Fruit fly (Drosophila melanogaster) whole organism, embryonic: ENCODE measurements around the gene fok.

ENCODE experiments used
- Asciz ChIP-seq: fragments of 200-800 bp; sonication (Bioruptor generic); optimal IDR thresholded peaks from 2 replicates; lab custom pipeline; 2017; ENCODE audit warnings: missing biosample characterization, mild to moderate bottlenecking, missing genetic modification characterization, missing genetic modification reagents
- BtbVII ChIP-seq: fragments of 200-800 bp; sonication (Bioruptor generic); optimal IDR thresholded peaks from 3 replicates; lab custom pipeline; 2017; ENCODE audit warnings: missing biosample characterization, mild to moderate bottlenecking, missing genetic modification characterization
- CG10209 ChIP-seq: fragments of 200-800 bp; sonication (Bioruptor generic); optimal IDR thresholded peaks from 3 replicates; lab custom pipeline; 2017; ENCODE audit warnings: missing biosample characterization, mild to moderate bottlenecking, missing genetic modification characterization, missing genetic modification reagents
- CG10321 ChIP-seq: fragments of 200-800 bp; sonication (Bioruptor generic); IDR thresholded peaks from 2 replicates; pipeline ENCODE4 v1.3.6; 2022; ENCODE audit warnings: missing biosample characterization, missing genetic modification characterization
- CG11723 ChIP-seq: fragments of 200-800 bp; sonication (Bioruptor generic); optimal IDR thresholded peaks from 2 replicates; lab custom pipeline; 2017; ENCODE audit warnings: missing biosample characterization, mild to moderate bottlenecking, missing genetic modification characterization
- CG12744 ChIP-seq: fragments of 200-800 bp; sonication (Bioruptor generic); optimal IDR thresholded peaks from 2 replicates; lab custom pipeline; 2016; ENCODE audit warnings: missing biosample characterization, missing genetic modification characterization
- CG13624 ChIP-seq: fragments of 200-800 bp; sonication (Bioruptor generic); optimal IDR thresholded peaks from 2 replicates; lab custom pipeline; 2016; ENCODE audit warnings: missing biosample characterization, missing genetic modification characterization
- CG18619 ChIP-seq: fragments of 200-800 bp; sonication (Bioruptor generic); optimal IDR thresholded peaks from 3 replicates; lab custom pipeline; 2017; ENCODE audit warnings: missing biosample characterization, mild to moderate bottlenecking, missing genetic modification characterization
- CG2199 ChIP-seq: fragments of 200-800 bp; sonication (Bioruptor generic); IDR thresholded peaks from 3 replicates; pipeline ENCODE4 v1.3.6; 2022; ENCODE audit warnings: missing biosample characterization, missing genetic modification characterization
- CG30431 ChIP-seq: fragments of 200-800 bp; sonication (Bioruptor generic); optimal IDR thresholded peaks from 2 replicates; lab custom pipeline; 2017; ENCODE audit warnings: missing biosample characterization, missing genetic modification characterization
- CG7372 ChIP-seq: fragments of 200-800 bp; sonication (Bioruptor generic); IDR thresholded peaks from 2 replicates; pipeline ENCODE4 v1.3.6; 2022; ENCODE audit warnings: missing biosample characterization, missing genetic modification characterization
- CG7786 ChIP-seq: fragments of 200-800 bp; sonication (Bioruptor generic); optimal IDR thresholded peaks from 2 replicates; lab custom pipeline; 2016; ENCODE audit warnings: missing biosample characterization, missing genetic modification characterization
- CG7928 ChIP-seq: fragments of 200-800 bp; sonication (Bioruptor generic); optimal IDR thresholded peaks from 2 replicates; lab custom pipeline; 2017; ENCODE audit warnings: missing biosample characterization, mild to moderate bottlenecking, missing genetic modification characterization
- CG8281 ChIP-seq: fragments of 200-800 bp; sonication (Bioruptor generic); optimal IDR thresholded peaks from 2 replicates; lab custom pipeline; 2018; ENCODE audit warnings: missing biosample characterization, mild to moderate bottlenecking, missing genetic modification characterization, moderate library complexity
- CG8765 ChIP-seq: fragments of 200-800 bp; sonication (Bioruptor generic); IDR thresholded peaks from 2 replicates; pipeline ENCODE4 v1.3.6; 2022; ENCODE audit warnings: missing biosample characterization, missing genetic modification characterization
- CrebB ChIP-seq: fragments of 200-800 bp; sonication (Bioruptor generic); optimal IDR thresholded peaks from 3 replicates; lab custom pipeline; 2018; ENCODE audit warnings: missing biosample characterization, mild to moderate bottlenecking, missing genetic modification characterization
- Dll ChIP-seq: fragments of 200-800 bp; sonication (Bioruptor generic); IDR thresholded peaks from 4 replicates; pipeline ENCODE4 v1.3.6; 2022; ENCODE audit warnings: missing biosample characterization, missing genetic modification characterization; ENCODE audit not compliant: partially characterized antibody
- Fer3 ChIP-seq: fragments of 200-800 bp; sonication (Bioruptor generic); optimal IDR thresholded peaks from 2 replicates; lab custom pipeline; 2018; ENCODE audit warnings: missing biosample characterization, mild to moderate bottlenecking, missing genetic modification characterization, moderate library complexity
- HLH3B ChIP-seq: fragments of 200-800 bp; sonication (Bioruptor generic); IDR thresholded peaks from 2 replicates; pipeline ENCODE4 v1.3.6; 2022; ENCODE audit warnings: missing biosample characterization, missing genetic modification characterization
- HLH54F ChIP-seq: fragments of 200-800 bp; sonication (Bioruptor generic); optimal IDR thresholded peaks from 3 replicates; lab custom pipeline; 2016; ENCODE audit warnings: missing biosample characterization, missing genetic modification characterization
- Hmr ChIP-seq: fragments of 200-800 bp; sonication (Bioruptor generic); optimal IDR thresholded peaks from 3 replicates; lab custom pipeline; 2017; ENCODE audit warnings: mild to moderate bottlenecking, missing biosample characterization, missing genetic modification reagents, missing genetic modification characterization
- Lpt ChIP-seq: fragments of >200 bp; optimal IDR thresholded peaks from 2 replicates; lab custom pipeline; 2018; ENCODE audit warnings: missing biosample characterization, missing genetic modification characterization
- MBD-R2 ChIP-seq: fragments of 200-800 bp; sonication (Bioruptor generic); IDR thresholded peaks from 2 replicates; pipeline ENCODE4 v1.3.6; 2022; ENCODE audit warnings: missing biosample characterization, missing genetic modification characterization
- Mrtf ChIP-seq: fragments of 200-800 bp; sonication (Bioruptor generic); IDR thresholded peaks from 3 replicates; pipeline ENCODE4 v1.3.6; 2022; ENCODE audit warnings: missing biosample characterization, missing genetic modification characterization
- NC2β ChIP-seq: fragments of 200-800 bp; sonication (Bioruptor generic); optimal IDR thresholded peaks from 2 replicates; lab custom pipeline; 2016; ENCODE audit warnings: missing biosample characterization, missing genetic modification characterization
- NFAT ChIP-seq: fragments of 200-800 bp; sonication (Bioruptor generic); IDR thresholded peaks from 2 replicates; pipeline ENCODE4 v1.3.6; 2022; ENCODE audit warnings: missing biosample characterization, missing genetic modification characterization
- Pdp1 ChIP-seq, 2 experiments: fragments of 200-800 bp; sonication (Bioruptor generic); optimal IDR thresholded peaks; 3 replicates each; lab custom pipeline; 2016; ENCODE audit warnings: missing biosample characterization in 2 of 2, missing genetic modification characterization in 2 of 2, mild to moderate bottlenecking in 1 of 2, moderate library complexity in 1 of 2
- Ravus ChIP-seq: fragments of 200-800 bp; sonication (Bioruptor generic); IDR thresholded peaks from 2 replicates; pipeline ENCODE4 v1.3.6; 2022; ENCODE audit warnings: missing biosample characterization, missing genetic modification characterization
- Rx ChIP-seq: fragments of 200-800 bp; sonication (Bioruptor generic); IDR thresholded peaks from 2 replicates; pipeline ENCODE4 v1.3.6; 2022; ENCODE audit warnings: missing biosample characterization, missing genetic modification characterization
- Sox102F ChIP-seq: fragments of 200-800 bp; sonication (Bioruptor generic); optimal IDR thresholded peaks from 2 replicates; lab custom pipeline; 2018; ENCODE audit warnings: missing biosample characterization, mild to moderate bottlenecking, missing genetic modification characterization, moderate library complexity
- Stat92E ChIP-seq, 3 experiments: fragments of >200 bp in 2 of 3; fragments of 200-800 bp in 1 of 3; sonication (Bioruptor generic) in 1 of 3; optimal IDR thresholded peaks; 2 replicates each; lab custom pipeline; 2017 to 2019; ENCODE audit warnings: missing biosample characterization in 3 of 3, missing genetic modification characterization in 3 of 3, mild to moderate bottlenecking in 1 of 3, moderate library complexity in 1 of 3
- TFAM ChIP-seq: fragments of 200-800 bp; sonication (Bioruptor generic); optimal IDR thresholded peaks from 2 replicates; lab custom pipeline; 2017; ENCODE audit warnings: missing biosample characterization, missing genetic modification characterization, inconsistent platforms
- ash1 ChIP-seq: fragments of 200-800 bp; sonication (Bioruptor generic); optimal IDR thresholded peaks from 2 replicates; lab custom pipeline; 2018; ENCODE audit warnings: missing biosample characterization, mild to moderate bottlenecking, missing genetic modification characterization
- az2 ChIP-seq: fragments of 200-800 bp; sonication (Bioruptor generic); optimal IDR thresholded peaks from 3 replicates; lab custom pipeline; 2016; ENCODE audit warnings: missing biosample characterization, missing genetic modification characterization
- cad ChIP-seq: fragments of >200 bp; optimal IDR thresholded peaks from 2 replicates; lab custom pipeline; 2017; ENCODE audit warnings: missing biosample characterization, missing genetic modification characterization
- cato ChIP-seq: fragments of 200-800 bp; sonication (Bioruptor generic); optimal IDR thresholded peaks from 2 replicates; lab custom pipeline; 2016; ENCODE audit warnings: missing biosample characterization, missing genetic modification characterization, borderline replicate concordance
- chn ChIP-seq: fragments of 200-800 bp; sonication (Bioruptor generic); optimal IDR thresholded peaks from 2 replicates; lab custom pipeline; 2016; ENCODE audit warnings: missing biosample characterization, missing genetic modification characterization
- dan ChIP-seq: fragments of 200-800 bp; sonication (Bioruptor generic); IDR thresholded peaks from 2 replicates; pipeline ENCODE4 v1.3.6; 2022; ENCODE audit warnings: missing biosample characterization, missing genetic modification characterization
- disco-r ChIP-seq: fragments of 200-800 bp; sonication (Bioruptor generic); optimal IDR thresholded peaks from 2 replicates; lab custom pipeline; 2016; ENCODE audit warnings: missing biosample characterization, missing genetic modification characterization
- exex ChIP-seq: fragments of 200-800 bp; sonication (Bioruptor generic); optimal IDR thresholded peaks from 4 replicates; lab custom pipeline; 2018; ENCODE audit warnings: missing biosample characterization, mild to moderate bottlenecking, missing genetic modification characterization, moderate library complexity
- ftz-f1 ChIP-seq: fragments of 200-800 bp; sonication (Bioruptor generic); optimal IDR thresholded peaks from 2 replicates; lab custom pipeline; 2016; ENCODE audit warnings: missing biosample characterization, missing genetic modification characterization
- gcm2 ChIP-seq: fragments of 200-800 bp; sonication (Bioruptor generic); optimal IDR thresholded peaks from 2 replicates; lab custom pipeline; 2016; ENCODE audit warnings: missing biosample characterization, missing genetic modification characterization
- grau ChIP-seq: fragments of 200-800 bp; optimal IDR thresholded peaks from 3 replicates; lab custom pipeline; 2019; ENCODE audit warnings: missing biosample characterization, mild to moderate bottlenecking, missing genetic modification characterization, moderate library complexity
- ham ChIP-seq: fragments of 200-800 bp; sonication (Bioruptor generic); IDR thresholded peaks from 2 replicates; pipeline ENCODE4 v1.3.6; 2022; ENCODE audit warnings: missing biosample characterization, missing genetic modification characterization
- mirr ChIP-seq: fragments of 200-800 bp; sonication (Bioruptor generic); optimal IDR thresholded peaks from 3 replicates; lab custom pipeline; 2018; ENCODE audit warnings: missing biosample characterization, mild to moderate bottlenecking, missing genetic modification characterization
- ro ChIP-seq: fragments of 200-800 bp; sonication (Bioruptor generic); IDR thresholded peaks from 2 replicates; pipeline ENCODE4 v1.3.6; 2022; ENCODE audit warnings: missing biosample characterization, missing genetic modification characterization
- seq ChIP-seq: fragments of 200-800 bp; sonication (Bioruptor generic); IDR thresholded peaks from 2 replicates; pipeline ENCODE4 v1.3.6; 2022; ENCODE audit warnings: missing biosample characterization, missing genetic modification characterization
- slbo ChIP-seq: fragments of 200-800 bp; sonication (Bioruptor generic); IDR thresholded peaks from 2 replicates; pipeline ENCODE4 v1.3.6; 2022; ENCODE audit warnings: missing biosample characterization, missing genetic modification characterization
- tgo ChIP-seq: fragments of 200-800 bp; sonication (Bioruptor generic); IDR thresholded peaks from 3 replicates; pipeline ENCODE4 v1.3.6; 2022; ENCODE audit warnings: missing biosample characterization, missing genetic modification characterization
- twi ChIP-seq: fragments of 200-800 bp; optimal IDR thresholded peaks from 2 replicates; lab custom pipeline; 2019; ENCODE audit warnings: missing biosample characterization, mild to moderate bottlenecking, missing genetic modification characterization, moderate library complexity
- usp ChIP-seq: fragments of >200 bp; optimal IDR thresholded peaks from 2 replicates; lab custom pipeline; 2017; ENCODE audit warnings: missing biosample characterization, missing genetic modification characterization
- zfh1 ChIP-seq: fragments of 200-800 bp; sonication (Bioruptor generic); IDR thresholded peaks from 3 replicates; pipeline ENCODE4 v1.3.6; 2022; ENCODE audit warnings: missing biosample characterization, missing genetic modification characterization

Gene fok

dm6 chr2L:20075234-20075803 lies 9.6 kb downstream of the fok start, which contains the start of the genes pr and neb (continued):
- TF ChIP-seq CrebB (tag; lab: Kevin White, UChicago) (peak; percentile 51), TFAM (no peak), Dll (GFP tag; lab: Robert Waterston, UW) (peak; percentile 65; the same call in 2 of the 4 replicates), HLH3B (peak; percentile 57), Asciz (GFP tag; lab: Kevin White, UChicago) (no peak), disco-r (GFP tag; lab: Kevin White, UChicago) (peak; percentile 16), gcm2 (GFP tag; lab: Kevin White, UChicago) (no peak), ham (GFP tag; lab: Robert Waterston, UW) (no peak), chn (peak; percentile 26), CG8765 (GFP tag; lab: Robert Waterston, UW) (no peak), CG30431 (GFP tag; lab: Kevin White, UChicago) (peak; percentile 24), HLH54F (GFP tag; lab: Kevin White, UChicago) (peak; percentile 49), ro (GFP tag; lab: Robert Waterston, UW) (no peak), CG18619 (GFP tag; lab: Kevin White, UChicago) (peak; percentile 36), cad (GFP tag; lab: Kevin White, UChicago) (no peak), CG12744 (no peak), CG11723 (no peak), cato (GFP tag; lab: Kevin White, UChicago) (no peak), CG13624 (peak; percentile 31), Fer3 (tag; lab: Kevin White, UChicago) (no peak), twi (tag; lab: Kevin White, UChicago) (peak; percentile 39), grau (peak; percentile 66), CG10209 (GFP tag; lab: Kevin White, UChicago) (peak; percentile 46)

dm6 chr2L:20074388-20074787 lies 10.5 kb downstream of the fok start:
- TF ChIP-seq Sox102F (no peak), zfh1 (GFP tag; lab: Robert Waterston, UW) (no peak), tgo (GFP tag; lab: Robert Waterston, UW) (no peak), Ravus (GFP tag; lab: Robert Waterston, UW) (no peak), ftz-f1 (GFP tag; lab: Kevin White, UChicago) (peak; percentile 42), NC2β (GFP tag; lab: Kevin White, UChicago) (no peak), CG2199 (0 out of 3 replicates have a peak, but pooled peaks have one; percentile 8), az2 (GFP tag; lab: Kevin White, UChicago) (no peak), CG7372 (GFP tag; lab: Robert Waterston, UW) (no peak), dan (GFP tag; lab: Robert Waterston, UW) (no peak), mirr (GFP tag; lab: Kevin White, UChicago) (peak; percentile 75), Stat92E (GFP tag; optimal IDR thresholded peaks at IDR 0.05; lab: Kevin White, UChicago) (no peak), NFAT (no peak), grau (no peak), MBD-R2 (GFP tag; lab: Robert Waterston, UW) (no peak), Hmr (no peak), CG7786 (GFP tag; lab: Kevin White, UChicago) (no peak), seq (GFP tag; lab: Robert Waterston, UW) (no peak), CG10321 (GFP tag; lab: Robert Waterston, UW) (no peak), ash1 (GFP tag; lab: Kevin White, UChicago) (no peak), Lpt (no peak), CG8281 (tag; lab: Kevin White, UChicago) (no peak), CG7928 (no peak), usp (GFP tag; lab: Kevin White, UChicago) (no peak), ham (GFP tag; lab: Robert Waterston, UW) (no peak), exex (tag; lab: Kevin White, UChicago) (peak; percentile 53), Pdp1 (GFP tag; optimal IDR thresholded peaks at IDR 0.05; lab: Kevin White, UChicago) (peak in 1 of 2 experiments; percentile 3), slbo (GFP tag; lab: Robert Waterston, UW) (no peak), Rx (GFP tag; lab: Robert Waterston, UW) (no peak), Mrtf (GFP tag; lab: Robert Waterston, UW) (no peak), BtbVII (GFP tag; lab: Kevin White, UChicago) (no peak)
